Worm (Caenorhabditis elegans) whole organism, L2 larva: ENCODE measurements around the gene wbp-11.

Source experiments
- C34F6.9 ChIP-seq: fragments of 150-350 bp; optimal IDR thresholded peaks from 2 replicates; lab custom pipeline; 2014; ENCODE audit warnings: missing biosample characterization, missing genetic modification characterization
- F13H6.1 ChIP-seq: sonication (generic microtip); optimal IDR thresholded peaks from 2 replicates; lab custom pipeline; 2016; ENCODE audit warnings: missing genetic modification characterization, missing compliant biosample characterization
- R02D3.7 ChIP-seq: fragments of 150-350 bp; optimal IDR thresholded peaks from 2 replicates; lab custom pipeline; 2014; ENCODE audit warnings: missing biosample characterization, missing genetic modification characterization
- alr-1 ChIP-seq: fragments of 150-350 bp; optimal IDR thresholded peaks from 2 replicates; lab custom pipeline; 2014; ENCODE audit warnings: missing biosample characterization, missing genetic modification characterization
- ama-1 ChIP-seq: fragments of 150-350 bp; optimal IDR thresholded peaks from 2 replicates; lab custom pipeline; 2018; ENCODE audit warnings: inconsistent platforms
- ceh-16 ChIP-seq: fragments of 150-350 bp; optimal IDR thresholded peaks from 2 replicates; lab custom pipeline; 2014; ENCODE audit warnings: missing biosample characterization, missing genetic modification characterization
- ceh-82 ChIP-seq: fragments of 150-350 bp; optimal IDR thresholded peaks from 2 replicates; lab custom pipeline; 2014; ENCODE audit warnings: missing biosample characterization, missing genetic modification characterization
- crh-2 ChIP-seq: sonication (generic microtip); optimal IDR thresholded peaks from 2 replicates; lab custom pipeline; 2017; ENCODE audit warnings: missing biosample characterization, missing genetic modification characterization
- elt-1 ChIP-seq: fragments of 150-350 bp; optimal IDR thresholded peaks from 2 replicates; lab custom pipeline; 2014; ENCODE audit warnings: missing biosample characterization, missing genetic modification characterization
- fos-1 ChIP-seq: fragments of 150-350 bp; optimal IDR thresholded peaks from 2 replicates; lab custom pipeline; 2014; ENCODE audit warnings: missing biosample characterization, missing genetic modification characterization
- gmeb-1 ChIP-seq: fragments of 150-350 bp; optimal IDR thresholded peaks from 2 replicates; lab custom pipeline; 2014; ENCODE audit warnings: missing biosample characterization, missing genetic modification characterization
- lin-39 ChIP-seq: fragments of 150-350 bp; optimal IDR thresholded peaks from 2 replicates; lab custom pipeline; 2014; ENCODE audit warnings: missing biosample characterization, missing genetic modification reagents, missing genetic modification characterization
- lsy-2 ChIP-seq, 2 experiments: fragments of 150-350 bp in 1 of 2; sonication (generic microtip) in 1 of 2; optimal IDR thresholded peaks; 2 replicates each; lab custom pipeline; 2014 to 2017; ENCODE audit warnings: missing biosample characterization in 2 of 2, missing genetic modification characterization in 2 of 2
- mdl-1 ChIP-seq, 2 experiments: fragments of 150-350 bp in 1 of 2; sonication (generic microtip) in 1 of 2; optimal IDR thresholded peaks; 2 replicates each; lab custom pipeline; 2017; ENCODE audit warnings: missing biosample characterization in 2 of 2, missing genetic modification characterization in 2 of 2
- nhr-10 ChIP-seq: sonication (generic microtip); optimal IDR thresholded peaks from 2 replicates; lab custom pipeline; 2017; ENCODE audit warnings: missing biosample characterization, missing genetic modification characterization
- nhr-11 ChIP-seq: fragments of 150-350 bp; optimal IDR thresholded peaks from 2 replicates; lab custom pipeline; 2014; ENCODE audit warnings: missing biosample characterization, missing genetic modification characterization
- nhr-12 ChIP-seq: fragments of 150-350 bp; optimal IDR thresholded peaks from 2 replicates; lab custom pipeline; 2014; ENCODE audit warnings: missing biosample characterization, missing genetic modification characterization
- nhr-129 ChIP-seq: fragments of 150-350 bp; optimal IDR thresholded peaks from 2 replicates; lab custom pipeline; 2014; ENCODE audit warnings: missing biosample characterization, missing genetic modification characterization
- nhr-21 ChIP-seq: fragments of 150-350 bp; optimal IDR thresholded peaks from 2 replicates; lab custom pipeline; 2014; ENCODE audit warnings: missing biosample characterization, missing genetic modification characterization
- nhr-237 ChIP-seq: fragments of 150-350 bp; optimal IDR thresholded peaks from 2 replicates; lab custom pipeline; 2014; ENCODE audit warnings: missing biosample characterization, missing genetic modification characterization
- nhr-25 ChIP-seq: fragments of 150-350 bp; sonication (generic microtip); optimal IDR thresholded peaks from 3 replicates; lab custom pipeline; 2014; ENCODE audit warnings: missing biosample characterization, missing genetic modification characterization
- nhr-6 ChIP-seq: fragments of 150-350 bp; optimal IDR thresholded peaks from 2 replicates; lab custom pipeline; 2014; ENCODE audit warnings: missing biosample characterization, missing genetic modification characterization
- nhr-77 ChIP-seq: fragments of 150-350 bp; optimal IDR thresholded peaks from 2 replicates; lab custom pipeline; 2014; ENCODE audit warnings: missing biosample characterization, missing genetic modification characterization
- peb-1 ChIP-seq: fragments of 150-350 bp; optimal IDR thresholded peaks from 2 replicates; lab custom pipeline; 2014; ENCODE audit warnings: missing biosample characterization, missing genetic modification characterization
- sem-4 ChIP-seq: fragments of 150-350 bp; optimal IDR thresholded peaks from 2 replicates; lab custom pipeline; 2014; ENCODE audit warnings: missing biosample characterization, missing genetic modification reagents, missing genetic modification characterization
- skn-1 ChIP-seq: sonication (generic microtip); optimal IDR thresholded peaks from 2 replicates; lab custom pipeline; 2017; ENCODE audit warnings: missing biosample characterization, missing genetic modification characterization
- sma-3 ChIP-seq: sonication (generic microtip); optimal IDR thresholded peaks from 2 replicates; lab custom pipeline; 2016; ENCODE audit warnings: missing genetic modification reagents, missing genetic modification characterization, missing compliant biosample characterization
- sma-9 ChIP-seq, 2 experiments: fragments of 150-350 bp in 1 of 2; sonication (generic microtip) in 1 of 2; optimal IDR thresholded peaks; 2 replicates each; lab custom pipeline; 2014 to 2016; ENCODE audit warnings: missing genetic modification characterization in 2 of 2, mild to moderate bottlenecking in 1 of 2, missing biosample characterization in 1 of 2, missing compliant biosample characterization in 1 of 2, missing genetic modification reagents in 1 of 2, moderate library complexity in 1 of 2
- snpc-4 ChIP-seq: fragments of 150-350 bp; optimal IDR thresholded peaks from 2 replicates; lab custom pipeline; 2014; ENCODE audit warnings: missing biosample characterization, missing genetic modification characterization
- unc-39 ChIP-seq: fragments of 150-350 bp; optimal IDR thresholded peaks from 2 replicates; lab custom pipeline; 2014; ENCODE audit warnings: missing biosample characterization, missing genetic modification characterization
- unc-62 ChIP-seq: fragments of 150-350 bp; optimal IDR thresholded peaks from 2 replicates; lab custom pipeline; 2014; ENCODE audit warnings: missing biosample characterization, missing genetic modification reagents, missing genetic modification characterization
- ztf-1 ChIP-seq: fragments of 200-800 bp; sonication (Bioruptor generic); conservative IDR thresholded peaks from 2 replicates; pipeline ENCODE4 v1.3.6; 2022; ENCODE audit warnings: missing genetic modification characterization, missing compliant biosample characterization
- ztf-11 ChIP-seq: sonication (generic microtip); optimal IDR thresholded peaks from 2 replicates; lab custom pipeline; 2017; ENCODE audit warnings: missing biosample characterization, missing genetic modification characterization
- ztf-4 ChIP-seq: fragments of 150-350 bp; optimal IDR thresholded peaks from 2 replicates; lab custom pipeline; 2014; ENCODE audit warnings: missing biosample characterization, missing genetic modification characterization

wbp-11 gene

DNA sequence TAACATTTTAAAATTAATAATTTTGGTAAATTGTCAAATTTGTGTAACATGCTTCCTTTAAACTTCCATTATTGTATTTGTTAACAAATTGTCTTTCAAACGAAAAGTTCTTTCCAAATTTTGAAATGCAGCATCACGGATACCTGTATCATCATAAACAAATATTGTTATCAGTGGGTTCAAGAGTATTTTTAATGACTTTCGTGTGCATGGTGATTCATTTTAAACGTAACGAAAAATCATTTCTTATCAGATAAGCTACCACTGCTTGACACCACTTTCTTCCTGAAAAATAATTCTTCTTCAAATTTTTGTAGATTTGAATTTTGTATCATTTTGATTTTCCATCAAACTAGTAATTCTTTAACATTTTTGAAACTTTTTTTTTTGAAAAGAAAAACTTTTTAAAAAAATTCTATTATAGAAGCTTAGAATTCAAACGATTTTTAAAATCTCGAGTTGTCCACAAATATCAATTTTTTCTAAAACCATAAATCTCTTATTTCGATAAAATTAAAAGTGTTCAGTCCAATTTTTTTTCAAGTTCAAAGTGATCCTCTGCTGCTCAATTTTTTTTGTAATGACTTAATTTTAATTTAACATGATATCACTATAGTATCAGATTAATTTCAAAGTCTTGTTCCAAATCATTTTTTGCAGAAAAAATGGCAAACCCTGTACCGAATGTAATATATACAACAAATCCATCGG lies 38.3 kb upstream of the wbp-11 start, which contains the start of gene F27E5.9:
Gene F27E5.9, plus strand, starts transcription at position 661 of the 711 bp plus-strand sequence.
- TF ChIP-seq gmeb-1 (peak; percentile 38), nhr-6 (tag; lab: Kevin White, UChicago) (no peak), unc-62 (GFP tag; lab: Kevin White, UChicago) (no peak), crh-2 (peak; percentile 12), fos-1 (tag; lab: Kevin White, UChicago) (peak; percentile 100), sma-9 (GFP tag; optimal IDR thresholded peaks at IDR 0.05; lab: Kevin White, UChicago) (peak; percentile 56), sma-9 (tag; optimal IDR thresholded peaks at IDR 0.05; lab: Kevin White, UChicago) (no peak)

DNA sequence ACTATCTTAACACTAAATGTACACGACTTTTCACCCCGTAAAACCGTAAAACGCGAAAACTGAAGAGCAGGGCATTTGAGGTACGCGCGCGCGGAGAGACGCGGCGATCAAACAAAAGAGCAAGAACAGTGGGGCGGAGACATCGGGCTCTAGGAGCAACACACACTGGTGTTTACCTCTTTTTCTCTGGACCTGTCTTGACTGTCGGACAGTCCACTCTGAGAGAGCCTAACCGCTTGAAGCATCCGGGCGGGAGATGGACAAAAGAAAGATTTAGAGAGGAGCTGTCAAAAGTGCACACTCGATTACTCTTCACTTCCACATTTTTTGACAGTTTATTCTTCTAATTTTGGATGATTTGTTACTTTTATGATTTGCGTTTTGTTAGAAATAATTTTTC lies 36.0 kb upstream of the wbp-11 start:
- TF ChIP-seq C34F6.9 (tag; lab: Kevin White, UChicago) (no peak), R02D3.7 (tag; lab: Kevin White, UChicago) (no peak), snpc-4 (tag; lab: Kevin White, UChicago) (no peak), ztf-4 (tag; lab: Kevin White, UChicago) (no peak), F13H6.1 (tag; lab: Kevin White, UChicago) (no peak), gmeb-1 (no peak)

DNA sequence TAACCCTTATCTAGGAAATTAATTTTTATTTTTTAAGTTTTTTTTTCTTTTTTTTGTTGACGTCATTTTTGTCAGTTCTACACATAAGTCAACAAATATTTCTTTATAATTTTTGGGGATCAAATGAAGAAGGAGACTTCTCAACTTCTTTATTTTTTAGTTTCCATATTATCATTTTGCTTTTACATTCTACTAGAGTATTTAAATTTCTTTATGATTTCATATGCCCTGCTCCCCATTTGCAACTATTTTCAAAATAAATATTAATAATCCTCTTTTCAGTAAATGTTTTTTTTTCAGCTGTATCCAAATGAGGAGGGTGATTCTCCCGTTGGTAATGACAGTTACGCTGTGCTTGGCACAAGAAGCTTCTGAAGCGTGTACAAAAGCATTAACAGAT lies 35.4 kb upstream of the wbp-11 start, which contains the start of gene phg-1:
Gene phg-1, plus strand, starts transcription at position 301 of the 400 bp plus-strand sequence.
- no peak for TF ChIP-seq elt-1
- no peak for TF ChIP-seq ztf-11 (tag; lab: Kevin White, UChicago)
- TF ChIP-seq unc-39 = no peak
- TF ChIP-seq sem-4 = no peak
- TF ChIP-seq mdl-1 (tag; optimal IDR thresholded peaks at IDR 0.05; lab: Kevin White, UChicago) = no peak
- no peak for TF ChIP-seq nhr-237 (tag; lab: Kevin White, UChicago)
- TF ChIP-seq lsy-2 (tag; optimal IDR thresholded peaks at IDR 0.05; lab: Kevin White, UChicago) = no peak
- TF ChIP-seq ceh-16 (tag; lab: Kevin White, UChicago) = no peak
- TF ChIP-seq C34F6.9 (tag; lab: Kevin White, UChicago) = no peak
- TF ChIP-seq ztf-1 (GFP tag; lab: Robert Waterston, UW) = no peak
- TF ChIP-seq ama-1 (lab: Kevin White, UChicago) = no peak
- no peak for TF ChIP-seq nhr-12 (tag; lab: Kevin White, UChicago)
- TF ChIP-seq ceh-82 (tag; lab: Kevin White, UChicago) = no peak
- TF ChIP-seq alr-1 (tag; lab: Kevin White, UChicago) = no peak
- no peak for TF ChIP-seq nhr-25 (tag; lab: Kevin White, UChicago)
- TF ChIP-seq nhr-10 (tag; lab: Kevin White, UChicago) = no peak
- TF ChIP-seq fos-1 (tag; lab: Kevin White, UChicago) = no peak
- TF ChIP-seq nhr-129 (tag; lab: Kevin White, UChicago) = no peak
- no peak for TF ChIP-seq lin-39 (tag; lab: Kevin White, UChicago)

DNA sequence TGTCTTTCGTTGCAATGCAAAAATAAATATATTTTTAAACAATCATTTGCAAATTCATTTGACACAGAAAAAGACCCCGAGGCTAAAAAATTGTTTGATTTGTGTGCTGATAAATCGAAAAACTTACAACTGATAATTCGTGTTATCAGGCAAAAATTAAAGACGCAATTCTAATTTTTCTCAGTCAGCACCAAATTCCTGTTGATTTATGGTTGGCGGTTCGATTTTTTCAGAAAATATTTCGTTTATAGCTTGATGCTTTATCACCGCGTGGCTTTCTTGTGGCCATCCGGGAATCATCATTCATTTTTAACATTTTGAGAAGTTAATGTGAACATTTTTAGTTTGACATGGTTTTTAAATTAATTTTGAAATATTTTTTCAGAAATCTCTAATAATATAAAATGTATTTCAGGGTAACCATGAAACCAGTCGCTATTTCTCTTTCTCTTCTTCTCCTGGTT lies 33.5 kb upstream of the wbp-11 start, which contains the start of gene asah-2:
Gene asah-2, plus strand, starts transcription at position 414 of the 464 bp plus-strand sequence.
- no peak for TF ChIP-seq C34F6.9 (tag; lab: Kevin White, UChicago)
- TF ChIP-seq nhr-77 = no peak
- TF ChIP-seq nhr-21 (tag; lab: Kevin White, UChicago) = no peak
- no peak for TF ChIP-seq sma-3
- TF ChIP-seq mdl-1 (tag; optimal IDR thresholded peaks at IDR 0.05; lab: Kevin White, UChicago) = no peak
- no peak for TF ChIP-seq nhr-129 (tag; lab: Kevin White, UChicago)
- no peak for TF ChIP-seq ztf-11 (tag; lab: Kevin White, UChicago)
- peak; percentile 25 for TF ChIP-seq sma-9 (GFP tag; optimal IDR thresholded peaks at IDR 0.05; lab: Kevin White, UChicago)
- TF ChIP-seq sma-9 (tag; optimal IDR thresholded peaks at IDR 0.05; lab: Kevin White, UChicago) = no peak
- peak; percentile 88 for TF ChIP-seq fos-1 (tag; lab: Kevin White, UChicago)

DNA sequence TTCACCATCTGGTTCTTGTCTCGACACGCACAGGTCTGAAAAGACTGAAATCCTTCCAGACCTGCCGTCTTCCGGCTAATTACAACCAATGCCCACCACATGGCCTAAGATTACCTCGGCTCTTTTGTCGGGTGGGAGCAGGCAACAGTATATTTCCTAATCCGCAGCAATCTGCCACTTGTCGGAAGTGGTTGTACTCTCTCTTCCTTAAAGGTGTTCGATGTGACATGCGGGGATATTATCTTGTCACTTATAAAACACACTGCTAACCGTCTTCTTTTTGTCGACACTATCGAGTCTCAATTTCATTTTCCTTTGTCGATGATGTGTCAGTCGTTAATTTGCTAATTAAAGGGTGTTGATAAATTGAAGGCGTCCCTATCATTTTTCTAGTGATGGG lies 28.6 kb upstream of the wbp-11 start, which contains the start of gene F27E5.3:
Gene F27E5.3, minus strand, starts transcription at position 101 of the 400 bp plus-strand sequence.
- TF ChIP-seq skn-1 (tag; lab: Kevin White, UChicago) (no peak), nhr-11 (tag; lab: Kevin White, UChicago) (no peak), lin-39 (tag; lab: Kevin White, UChicago) (no peak), ceh-82 (tag; lab: Kevin White, UChicago) (no peak), nhr-10 (tag; lab: Kevin White, UChicago) (no peak), snpc-4 (tag; lab: Kevin White, UChicago) (no peak), nhr-21 (tag; lab: Kevin White, UChicago) (no peak), peb-1 (tag; lab: Kevin White, UChicago) (no peak), sma-9 (GFP tag; optimal IDR thresholded peaks at IDR 0.05; lab: Kevin White, UChicago) (no peak), sma-9 (tag; optimal IDR thresholded peaks at IDR 0.05; lab: Kevin White, UChicago) (no peak), nhr-12 (tag; lab: Kevin White, UChicago) (no peak), C34F6.9 (tag; lab: Kevin White, UChicago) (no peak), mdl-1 (tag; optimal IDR thresholded peaks at IDR 0.05; lab: Kevin White, UChicago) (no peak), nhr-237 (tag; lab: Kevin White, UChicago) (no peak)
